Worm (Caenorhabditis elegans): ENCODE data around the gene F44E2.3.

The F44E2.3 gene

DNA sequence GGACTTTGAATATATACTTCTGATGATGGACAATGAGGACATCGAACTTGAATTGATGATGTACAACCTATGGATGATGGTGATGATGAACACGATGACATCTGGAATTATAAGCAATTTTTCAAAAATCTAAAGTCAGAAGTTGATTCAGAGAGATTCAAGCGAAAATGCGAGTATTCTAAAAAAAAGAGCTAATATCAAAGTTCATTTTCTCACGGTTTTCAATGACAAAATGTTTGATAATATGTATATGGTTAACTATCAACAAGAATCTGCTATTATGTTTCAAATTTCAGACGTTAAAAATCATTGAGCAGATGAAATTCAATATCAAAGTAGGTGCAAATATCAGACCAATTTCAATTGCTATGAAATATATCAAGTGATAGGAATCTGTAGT, 49.2 kb downstream of the F44E2.3 start, which contains the start of gene K02D10.4:
TSS of gene K02D10.4 (minus strand) at position 101 of the 400 bp plus-strand sequence.
- TF ChIP-seq ceh-13 (GFP tag; optimal IDR thresholded peaks at IDR 0.05) (no peak), hnd-1 (tag; optimal IDR thresholded peaks at IDR 0.05) (no peak), hmbx-1 (tag; optimal IDR thresholded peaks at IDR 0.05) (no peak), B0310.2 (tag; optimal IDR thresholded peaks at IDR 0.05) (no peak), hmg-4 (GFP tag; optimal IDR thresholded peaks at IDR 0.05) (no peak), flt-1 (GFP tag; IDR thresholded peaks at IDR 0.05) (no peak)
